Worm (Caenorhabditis elegans): Measurements from ENCODE around the gene dhhc-10.

ce11 chrX:4691148-4691773 is 15.7 kb upstream of the dhhc-10 start, which contains the start of gene K02G10.5:
- no peak for TF ChIP-seq tbx-11 (GFP tag; IDR thresholded peaks at IDR 0.05)
- no peak for TF ChIP-seq ama-1 (optimal IDR thresholded peaks at IDR 0.05)
- TF ChIP-seq flt-1 (GFP tag; IDR thresholded peaks at IDR 0.05) = no peak
- no peak for TF ChIP-seq ceh-13 (GFP tag; optimal IDR thresholded peaks at IDR 0.05)
- no peak for TF ChIP-seq hmbx-1 (tag; optimal IDR thresholded peaks at IDR 0.05)
- TF ChIP-seq ceh-36 (tag; optimal IDR thresholded peaks at IDR 0.05) = no peak
- TF ChIP-seq tbx-37 (GFP tag; conservative IDR thresholded peaks at IDR 0.05) = no peak
- TF ChIP-seq hnd-1 (tag; optimal IDR thresholded peaks at IDR 0.05) = no peak
